Worm (Caenorhabditis elegans): ENCODE data around the gene jtr-1.

ce11 chrIV:1377699-1378098 lies 43.0 kb upstream of the jtr-1 start:
- TF ChIP-seq ceh-83 (GFP tag; optimal IDR thresholded peaks at IDR 0.05) (no peak), mab-5 (tag; optimal IDR thresholded peaks at IDR 0.05) (no peak)

Measured in whole organism, mixed stage, embryonic.